Fruit fly (Drosophila melanogaster): ENCODE results near the gene p.

The p gene

dm6 chr3R:8652731-8653130 is 17.8 kb downstream of the p start, which contains the start of the genes Sys1 and Dhod (continued):
- TF ChIP-seq ap (GFP tag; IDR thresholded peaks at IDR 0.05): no peak
- TF ChIP-seq gro (GFP tag; optimal IDR thresholded peaks at IDR 0.05): peak; percentile 37
- no peak for TF ChIP-seq Neu2 (GFP tag; optimal IDR thresholded peaks at IDR 0.05; ENCODE audit: borderline replicate concordance)
- TF ChIP-seq CG10959 (GFP tag; IDR thresholded peaks at IDR 0.05): no peak
- TF ChIP-seq BtbVII (GFP tag; optimal IDR thresholded peaks at IDR 0.05): no peak
- no peak for TF ChIP-seq usp (GFP tag; optimal IDR thresholded peaks at IDR 0.05)
- TF ChIP-seq CG9932 (GFP tag; IDR thresholded peaks at IDR 0.05): peak; percentile 85
- TF ChIP-seq kni (GFP tag; optimal IDR thresholded peaks at IDR 0.05): no peak
- no peak for TF ChIP-seq run (tag; optimal IDR thresholded peaks at IDR 0.05)
- no peak for TF ChIP-seq Elba2 (GFP tag; optimal IDR thresholded peaks at IDR 0.05)
- TF ChIP-seq CG14050 (GFP tag; IDR thresholded peaks at IDR 0.05): no peak
- TF ChIP-seq da (GFP tag; optimal IDR thresholded peaks at IDR 0.05): no peak
- TF ChIP-seq CG12744 (GFP tag; optimal IDR thresholded peaks at IDR 0.05): peak; percentile 61
- peak; percentile 65 for TF ChIP-seq CG10147 (GFP tag; optimal IDR thresholded peaks at IDR 0.05)
- TF ChIP-seq Drgx (GFP tag; IDR thresholded peaks at IDR 0.05): peak; percentile 67
- peak; percentile 87 for TF ChIP-seq Doc3 (GFP tag; IDR thresholded peaks at IDR 0.05; ENCODE audit: partially characterized antibody)
- TF ChIP-seq peb (GFP tag; IDR thresholded peaks at IDR 0.05): peak; percentile 38
- TF ChIP-seq Trl (optimal IDR thresholded peaks at IDR 0.05): no peak
- TF ChIP-seq Trl (GFP tag; optimal IDR thresholded peaks at IDR 0.05): peak; percentile 70
- TF ChIP-seq CG17361 (GFP tag; IDR thresholded peaks at IDR 0.05): peak; percentile 68; the same call in 2 of the 3 replicates
- peak; percentile 76 for TF ChIP-seq ind (GFP tag; optimal IDR thresholded peaks at IDR 0.05)
- TF ChIP-seq ham (GFP tag; IDR thresholded peaks at IDR 0.05): no peak
- TF ChIP-seq D19B (GFP tag; optimal IDR thresholded peaks at IDR 0.05): no peak
- no peak for TF ChIP-seq sima (GFP tag; optimal IDR thresholded peaks at IDR 0.05)
- peak; percentile 57; the same call in 1 of the 2 replicates for TF ChIP-seq CG11247 (GFP tag; IDR thresholded peaks at IDR 0.05)
- no peak for TF ChIP-seq z (GFP tag; IDR thresholded peaks at IDR 0.05)
- peak; percentile 72 for TF ChIP-seq CG14860 (GFP tag; IDR thresholded peaks at IDR 0.05; ENCODE audit: partially characterized antibody)
- peak; percentile 83 for TF ChIP-seq HLH4C (GFP tag; IDR thresholded peaks at IDR 0.05; ENCODE audit: partially characterized antibody)
- peak; percentile 58 for TF ChIP-seq Atf6 (GFP tag; IDR thresholded peaks at IDR 0.05)
- no peak for TF ChIP-seq CG12299 (tag; optimal IDR thresholded peaks at IDR 0.05)
- peak; percentile 61 for TF ChIP-seq CG17359 (tag; optimal IDR thresholded peaks at IDR 0.05)
- peak; percentile 47 for TF ChIP-seq CG10654 (GFP tag; optimal IDR thresholded peaks at IDR 0.05)
- TF ChIP-seq CG10366 (GFP tag; IDR thresholded peaks at IDR 0.05): peak; percentile 43; the same call in 1 of the 2 replicates
- no peak for TF ChIP-seq CG6813 (GFP tag; optimal IDR thresholded peaks at IDR 0.05)
- TF ChIP-seq chn (GFP tag; optimal IDR thresholded peaks at IDR 0.05): peak; percentile 56
- peak; percentile 56 for TF ChIP-seq MESR4 (GFP tag; optimal IDR thresholded peaks at IDR 0.05)
- TF ChIP-seq lmd (GFP tag; IDR thresholded peaks at IDR 0.05): peak; percentile 68
- no peak for TF ChIP-seq CG42726 (GFP tag; IDR thresholded peaks at IDR 0.05; ENCODE audit: partially characterized antibody)
- peak; percentile 92 for TF ChIP-seq Med (GFP tag)
- peak; percentile 59 for TF ChIP-seq CG7839 (tag; optimal IDR thresholded peaks at IDR 0.05)
- peak; percentile 59; the same call in 1 of the 2 replicates for TF ChIP-seq CG14014 (GFP tag; IDR thresholded peaks at IDR 0.05)
- TF ChIP-seq wor (GFP tag; IDR thresholded peaks at IDR 0.05): peak; percentile 27; the same call in 1 of the 2 replicates
- peak; percentile 43; the same call in 1 of the 2 replicates for TF ChIP-seq wdn (GFP tag; IDR thresholded peaks at IDR 0.05)
- no peak for TF ChIP-seq CG12236 (GFP tag; optimal IDR thresholded peaks at IDR 0.05)
- peak; percentile 14 for TF ChIP-seq CG7987 (GFP tag; optimal IDR thresholded peaks at IDR 0.05)
- TF ChIP-seq jigr1 (GFP tag; IDR thresholded peaks at IDR 0.05): no peak
- TF ChIP-seq mam (GFP tag; optimal IDR thresholded peaks at IDR 0.05): peak; percentile 81
- TF ChIP-seq CG2712 (tag; optimal IDR thresholded peaks at IDR 0.05): peak; percentile 74
- TF ChIP-seq CG3838 (GFP tag; optimal IDR thresholded peaks at IDR 0.05): no peak
- peak in 1 of 2 experiments; percentile 25 for TF ChIP-seq tll (GFP tag; optimal IDR thresholded peaks at IDR 0.05)
- TF ChIP-seq Dref (GFP tag; IDR thresholded peaks at IDR 0.05): peak; percentile 68
- no peak for TF ChIP-seq Mes4 (GFP tag; optimal IDR thresholded peaks at IDR 0.05)

Data from whole organism, embryonic.